Worm (Caenorhabditis elegans) whole organism, young adult: ENCODE results near the gene srb-12.

Experiments
- D2030.7 ChIP-seq: fragments of 200-800 bp; sonication (Bioruptor generic); IDR thresholded peaks from 2 replicates; pipeline ENCODE4 v1.3.6; 2022; ENCODE audit warnings: missing genetic modification reagents, missing genetic modification characterization, missing compliant biosample characterization
- F22D6.2 ChIP-seq: sonication (generic microtip); optimal IDR thresholded peaks from 2 replicates; lab custom pipeline; 2016; ENCODE audit warnings: mild to moderate bottlenecking, missing genetic modification characterization, missing compliant biosample characterization
- F39B2.1 ChIP-seq: fragments of 200-800 bp; sonication (Bioruptor generic); IDR thresholded peaks from 2 replicates; pipeline ENCODE4 v1.3.6; 2022; ENCODE audit warnings: missing genetic modification reagents, missing genetic modification characterization, missing compliant biosample characterization
- F49E8.2 ChIP-seq: sonication (generic microtip); optimal IDR thresholded peaks from 3 replicates; lab custom pipeline; 2017; ENCODE audit warnings: missing genetic modification characterization, mild to moderate bottlenecking, missing compliant biosample characterization, antibody characterized with exemption, moderate library complexity; ENCODE audit not compliant: insufficient read depth
- athp-1 ChIP-seq: sonication (generic microtip); optimal IDR thresholded peaks from 2 replicates; lab custom pipeline; 2017; ENCODE audit warnings: mild to moderate bottlenecking, missing genetic modification characterization, missing compliant biosample characterization
- attf-3 ChIP-seq: fragments of 200-800 bp; sonication (Bioruptor generic); conservative IDR thresholded peaks from 2 replicates; pipeline ENCODE4 v1.3.6; 2022; ENCODE audit warnings: missing genetic modification reagents, missing genetic modification characterization, missing compliant biosample characterization
- attf-5 ChIP-seq: fragments of 200-800 bp; sonication (Bioruptor generic); optimal IDR thresholded peaks from 2 replicates; lab custom pipeline; 2018; ENCODE audit warnings: mild to moderate bottlenecking, missing genetic modification characterization, missing compliant biosample characterization
- ceh-58 ChIP-seq: fragments of 200-800 bp; sonication (Bioruptor generic); IDR thresholded peaks from 2 replicates; pipeline ENCODE4 v1.3.6; 2022; ENCODE audit warnings: missing genetic modification characterization, missing compliant biosample characterization
- ceh-79 ChIP-seq: sonication (generic microtip); optimal IDR thresholded peaks from 2 replicates; lab custom pipeline; 2017; ENCODE audit warnings: mild to moderate bottlenecking, missing genetic modification characterization, missing compliant biosample characterization
- chd-7 ChIP-seq: sonication (generic microtip); optimal IDR thresholded peaks from 2 replicates; lab custom pipeline; 2016; ENCODE audit warnings: mild to moderate bottlenecking, missing genetic modification characterization, moderate library complexity, missing compliant biosample characterization
- dox-1 ChIP-seq: fragments of 200-800 bp; sonication (Bioruptor generic); IDR thresholded peaks from 2 replicates; pipeline ENCODE4 v1.3.6; 2022; ENCODE audit warnings: missing genetic modification reagents, missing genetic modification characterization, missing compliant biosample characterization
- efl-1 ChIP-seq: fragments of 150-350 bp; optimal IDR thresholded peaks from 2 replicates; lab custom pipeline; 2014; ENCODE audit warnings: missing biosample characterization, missing genetic modification reagents, missing genetic modification characterization
- egl-44 ChIP-seq: fragments of 200-800 bp; sonication (Bioruptor generic); IDR thresholded peaks from 2 replicates; pipeline ENCODE4 v1.3.6; 2022; ENCODE audit warnings: missing genetic modification reagents, missing genetic modification characterization, missing compliant biosample characterization
- ets-4 ChIP-seq: fragments of 200-800 bp; sonication (Bioruptor generic); optimal IDR thresholded peaks from 2 replicates; lab custom pipeline; 2018; ENCODE audit warnings: mild to moderate bottlenecking, missing genetic modification characterization, missing compliant biosample characterization
- gei-17 ChIP-seq: fragments of 200-800 bp; sonication (Bioruptor generic); optimal IDR thresholded peaks from 2 replicates; lab custom pipeline; 2018; ENCODE audit warnings: mild to moderate bottlenecking, missing genetic modification characterization, missing compliant biosample characterization
- him-1 ChIP-seq: sonication (generic microtip); optimal IDR thresholded peaks from 2 replicates; lab custom pipeline; 2016; ENCODE audit warnings: missing genotype, missing genetic modification reagents, missing genetic modification characterization, missing compliant biosample characterization
- hlh-26 ChIP-seq: fragments of 200-800 bp; sonication (Bioruptor generic); conservative IDR thresholded peaks from 2 replicates; pipeline ENCODE4 v1.3.6; 2022; ENCODE audit warnings: missing genetic modification reagents, missing genetic modification characterization, missing compliant biosample characterization
- hsf-1 ChIP-seq: fragments of 200-800 bp; sonication (Bioruptor generic); IDR thresholded peaks from 2 replicates; pipeline ENCODE4 v1.3.6; 2022; ENCODE audit warnings: missing genetic modification reagents, missing genetic modification characterization, missing compliant biosample characterization
- let-607 ChIP-seq, 2 experiments: fragments of 200-800 bp in 1 of 2; sonication (Bioruptor generic) in 1 of 2; sonication (generic microtip) in 1 of 2; optimal IDR thresholded peaks; 2 replicates each; lab custom pipeline; 2016 to 2018; ENCODE audit warnings: mild to moderate bottlenecking in 2 of 2, missing compliant biosample characterization in 2 of 2, missing genetic modification characterization in 2 of 2, moderate library complexity in 2 of 2, missing genotype in 1 of 2
- lin-40 ChIP-seq: sonication (generic microtip); optimal IDR thresholded peaks from 2 replicates; lab custom pipeline; 2016; ENCODE audit warnings: missing genetic modification characterization, mild to moderate bottlenecking, missing compliant biosample characterization, missing genotype, missing genetic modification reagents
- lin-54 ChIP-seq: fragments of 200-800 bp; sonication (Bioruptor generic); optimal IDR thresholded peaks from 2 replicates; lab custom pipeline; 2018; ENCODE audit warnings: mild to moderate bottlenecking, missing genetic modification characterization, missing compliant biosample characterization
- lsl-1 ChIP-seq: fragments of 200-800 bp; sonication (Bioruptor generic); optimal IDR thresholded peaks from 2 replicates; lab custom pipeline; 2018; ENCODE audit warnings: mild to moderate bottlenecking, missing genetic modification characterization, moderate library complexity, missing compliant biosample characterization
- madf-8 ChIP-seq: fragments of 200-800 bp; sonication (Bioruptor generic); conservative IDR thresholded peaks from 2 replicates; pipeline ENCODE4 v1.3.6; 2022; ENCODE audit warnings: missing genetic modification reagents, missing genetic modification characterization, missing compliant biosample characterization
- mcd-1 ChIP-seq: fragments of 200-800 bp; sonication (Bioruptor generic); IDR thresholded peaks from 2 replicates; pipeline ENCODE4 v1.3.6; 2022; ENCODE audit warnings: missing genetic modification reagents, missing genetic modification characterization, missing compliant biosample characterization
- nfya-1 ChIP-seq: sonication (generic microtip); optimal IDR thresholded peaks from 2 replicates; lab custom pipeline; 2017; ENCODE audit warnings: antibody characterized with exemption, missing compliant biosample characterization, missing genetic modification characterization, borderline replicate concordance; ENCODE audit not compliant: insufficient read depth
- nfya-2 ChIP-seq: fragments of 200-800 bp; sonication (Bioruptor generic); IDR thresholded peaks from 2 replicates; pipeline ENCODE4 v1.3.6; 2022; ENCODE audit warnings: missing genetic modification reagents, missing genetic modification characterization, missing compliant biosample characterization
- nhr-27 ChIP-seq: fragments of 200-800 bp; sonication (Bioruptor generic); optimal IDR thresholded peaks from 2 replicates; lab custom pipeline; 2018; ENCODE audit warnings: mild to moderate bottlenecking, missing genetic modification characterization, moderate library complexity, missing compliant biosample characterization
- nhr-80 ChIP-seq: sonication (generic microtip); optimal IDR thresholded peaks from 2 replicates; lab custom pipeline; 2016; ENCODE audit warnings: missing genetic modification characterization, missing compliant biosample characterization
- sdz-38 ChIP-seq: sonication (generic microtip); optimal IDR thresholded peaks from 2 replicates; lab custom pipeline; 2016; ENCODE audit warnings: missing genotype, missing genetic modification characterization, missing compliant biosample characterization
- snpc-3.4 ChIP-seq: sonication (generic microtip); optimal IDR thresholded peaks from 2 replicates; lab custom pipeline; 2017; ENCODE audit warnings: missing genetic modification characterization, mild to moderate bottlenecking, missing compliant biosample characterization, antibody characterized with exemption, moderate library complexity, missing genotype, missing genetic modification reagents
- tbp1 ChIP-seq: fragments of 200-800 bp; sonication (Bioruptor generic); optimal IDR thresholded peaks from 2 replicates; lab custom pipeline; 2018; ENCODE audit warnings: mild to moderate bottlenecking, missing genetic modification characterization, missing compliant biosample characterization
- unc-62 ChIP-seq: fragments of 150-350 bp; optimal IDR thresholded peaks from 2 replicates; lab custom pipeline; 2014; ENCODE audit warnings: missing biosample characterization, missing genetic modification reagents, missing genetic modification characterization
- zfh-2 ChIP-seq: fragments of 200-800 bp; sonication (Bioruptor generic); conservative IDR thresholded peaks from 2 replicates; pipeline ENCODE4 v1.3.6; 2022; ENCODE audit warnings: missing genetic modification reagents, missing genetic modification characterization, missing compliant biosample characterization
- ztf-18 ChIP-seq: sonication (generic microtip); optimal IDR thresholded peaks from 2 replicates; lab custom pipeline; 2016; ENCODE audit warnings: missing genotype, mild to moderate bottlenecking, missing genetic modification characterization, missing compliant biosample characterization
- ztf-28 ChIP-seq: fragments of 200-800 bp; sonication (Bioruptor generic); IDR thresholded peaks from 2 replicates; pipeline ENCODE4 v1.3.6; 2022; ENCODE audit warnings: missing genetic modification reagents, missing genetic modification characterization, missing compliant biosample characterization

The srb-12 gene

ce11 chrII:5195504-5195903, 41.1 kb upstream of the srb-12 start, which contains the start of gene C34F11.5:
TSS of gene C34F11.5 (plus strand) at chrII:5195804.
- TF ChIP-seq zfh-2 (GFP tag; lab: Robert Waterston, UW) (no peak), F49E8.2 (tag; lab: Kevin White, UChicago) (no peak), snpc-3.4 (tag; lab: Kevin White, UChicago) (no peak), dox-1 (GFP tag; lab: Robert Waterston, UW) (no peak), ceh-58 (GFP tag; lab: Robert Waterston, UW) (no peak), lin-40 (tag; lab: Kevin White, UChicago) (no peak), nfya-2 (no peak), nfya-1 (tag; lab: Kevin White, UChicago) (no peak), unc-62 (no peak), egl-44 (GFP tag; lab: Robert Waterston, UW) (no peak), hsf-1 (GFP tag; lab: Robert Waterston, UW) (no peak), tbp1 (GFP tag; lab: Kevin White, UChicago) (no peak), F22D6.2 (no peak), madf-8 (no peak), ceh-79 (no peak), ets-4 (no peak), him-1 (tag; lab: Kevin White, UChicago) (no peak), athp-1 (tag; lab: Kevin White, UChicago) (no peak), F39B2.1 (GFP tag; lab: Robert Waterston, UW) (no peak), nhr-27 (tag; lab: Kevin White, UChicago) (no peak)

ce11 chrII:5194066-5194465, 39.6 kb upstream of the srb-12 start, which contains the start of gene msp-49:
TSS of gene msp-49 (plus strand) at chrII:5194366.
- no peak for TF ChIP-seq dox-1 (GFP tag; lab: Robert Waterston, UW)

DNA sequence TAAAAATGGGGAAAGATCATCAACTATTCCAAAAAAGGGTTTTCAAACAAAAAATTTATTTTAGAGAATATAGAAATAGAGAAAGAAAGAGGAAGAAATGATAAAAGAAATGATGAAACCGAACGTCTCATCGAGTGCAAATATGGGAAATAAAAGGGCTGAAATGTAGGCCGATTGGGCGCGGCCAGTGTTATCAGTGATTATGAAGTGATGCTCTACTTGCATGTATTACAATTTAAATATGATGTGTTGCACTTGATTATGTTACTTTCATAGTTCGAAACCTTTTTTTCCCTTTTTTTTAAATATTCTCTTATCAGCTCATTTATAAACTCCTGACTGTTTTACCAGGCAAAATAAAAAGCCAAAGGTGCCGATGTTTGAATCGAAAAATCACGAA, 37.3 kb upstream of the srb-12 start:
- TF ChIP-seq athp-1 (tag; lab: Kevin White, UChicago) (no peak), nhr-80 (tag; lab: Kevin White, UChicago) (peak; percentile 85)

DNA sequence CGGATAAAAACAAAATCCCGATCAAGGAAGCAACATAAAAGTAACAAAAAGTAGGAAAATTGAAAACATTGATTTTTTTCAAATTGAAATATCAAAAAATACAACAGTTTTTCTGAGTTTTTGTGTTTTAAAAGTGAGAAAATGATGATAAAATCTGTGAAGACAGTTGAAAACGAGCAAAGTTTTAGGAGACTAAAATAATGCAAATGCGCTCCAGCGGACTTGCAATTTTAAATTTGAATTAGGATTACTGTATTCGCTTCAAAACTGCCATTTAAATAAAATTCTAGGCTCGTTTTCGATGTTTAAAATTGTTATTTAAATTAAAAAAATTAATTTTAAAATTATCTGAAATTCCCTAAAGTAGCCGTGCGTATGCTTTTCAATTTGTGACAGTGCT, 33.5 kb upstream of the srb-12 start:
- TF ChIP-seq attf-5 (GFP tag; lab: Kevin White, UChicago): no peak
- TF ChIP-seq ztf-28 (GFP tag; lab: Robert Waterston, UW): no peak
- no peak for TF ChIP-seq sdz-38 (tag; lab: Kevin White, UChicago)
- peak; percentile 20 for TF ChIP-seq efl-1
- peak; percentile 57; the same call in 1 of the 2 replicates for TF ChIP-seq mcd-1
- peak; percentile 27; the same call in 1 of the 2 replicates for TF ChIP-seq D2030.7 (GFP tag; lab: Robert Waterston, UW)
- TF ChIP-seq let-607 (tag; optimal IDR thresholded peaks at IDR 0.05; lab: Kevin White, UChicago): no peak
- TF ChIP-seq gei-17 (GFP tag; lab: Kevin White, UChicago): no peak
- TF ChIP-seq hlh-26: no peak
- TF ChIP-seq chd-7 (tag; lab: Kevin White, UChicago): no peak
- TF ChIP-seq attf-3: no peak
- peak; percentile 80 for TF ChIP-seq lsl-1 (GFP tag; lab: Kevin White, UChicago)
- TF ChIP-seq lin-54 (GFP tag; lab: Kevin White, UChicago): no peak
- TF ChIP-seq ztf-18 (tag; lab: Kevin White, UChicago): no peak
